Fruit fly (Drosophila melanogaster) whole organism, embryonic: ENCODE data around the gene CG31099.

ENCODE experiments used
- Abd-B ChIP-seq: fragments of 200-800 bp; sonication (Bioruptor generic); optimal IDR thresholded peaks from 2 replicates; lab custom pipeline; 2018; ENCODE audit warnings: missing biosample characterization, mild to moderate bottlenecking, missing genetic modification characterization, moderate library complexity
- Antp ChIP-seq: fragments of 200-800 bp; sonication (Bioruptor generic); optimal IDR thresholded peaks from 3 replicates; lab custom pipeline; 2016; ENCODE audit warnings: missing biosample characterization, missing genetic modification characterization
- CG15011 ChIP-seq: fragments of 200-800 bp; sonication (Bioruptor generic); optimal IDR thresholded peaks from 3 replicates; lab custom pipeline; 2018; ENCODE audit warnings: missing biosample characterization, mild to moderate bottlenecking, missing genetic modification characterization
- CG17612 ChIP-seq: fragments of 200-800 bp; sonication (Bioruptor generic); IDR thresholded peaks from 2 replicates; pipeline ENCODE4 v1.3.6; 2022; ENCODE audit warnings: missing biosample characterization, missing genetic modification characterization
- CG2875 ChIP-seq: fragments of 200-800 bp; sonication (Bioruptor generic); optimal IDR thresholded peaks from 2 replicates; lab custom pipeline; 2017; ENCODE audit warnings: missing biosample characterization, mild to moderate bottlenecking, missing genetic modification characterization, missing genetic modification reagents
- CG43689 ChIP-seq: fragments of 200-800 bp; sonication (Bioruptor generic); IDR thresholded peaks from 2 replicates; pipeline ENCODE4 v1.3.6; 2022; ENCODE audit warnings: missing biosample characterization, missing genetic modification characterization
- CkIIα-i1 ChIP-seq: fragments of 200-800 bp; sonication (Bioruptor generic); IDR thresholded peaks from 2 replicates; pipeline ENCODE4 v1.3.6; 2022; ENCODE audit warnings: missing biosample characterization, missing genetic modification characterization
- HLH3B ChIP-seq: fragments of 200-800 bp; sonication (Bioruptor generic); IDR thresholded peaks from 2 replicates; pipeline ENCODE4 v1.3.6; 2022; ENCODE audit warnings: missing biosample characterization, missing genetic modification characterization
- Hr51 ChIP-seq, 2 experiments: fragments of 200-800 bp; sonication (Bioruptor generic); optimal IDR thresholded peaks; 2 replicates in 1 of 2; 3 replicates in 1 of 2; lab custom pipeline; 2016 to 2018; ENCODE audit warnings: missing biosample characterization in 2 of 2, missing genetic modification characterization in 2 of 2, mild to moderate bottlenecking in 1 of 2, moderate library complexity in 1 of 2
- eyg ChIP-seq: fragments of 200-800 bp; sonication (Bioruptor generic); optimal IDR thresholded peaks from 3 replicates; lab custom pipeline; 2016; ENCODE audit warnings: missing biosample characterization, missing genetic modification characterization
- gsb-n ChIP-seq: fragments of 200-800 bp; sonication (Bioruptor generic); optimal IDR thresholded peaks from 3 replicates; lab custom pipeline; 2018; ENCODE audit warnings: missing biosample characterization, mild to moderate bottlenecking, missing genetic modification characterization
- inv ChIP-seq: fragments of 200-800 bp; sonication (Bioruptor generic); IDR thresholded peaks from 2 replicates; pipeline ENCODE4 v1.3.6; 2022; ENCODE audit warnings: missing biosample characterization, missing genetic modification characterization; ENCODE audit not compliant: partially characterized antibody
- peb ChIP-seq: fragments of 200-800 bp; sonication (Bioruptor generic); IDR thresholded peaks from 2 replicates; pipeline ENCODE4 v1.3.6; 2022; ENCODE audit warnings: missing biosample characterization, missing genetic modification characterization
- ttk ChIP-seq: fragments of 200-800 bp; sonication (Bioruptor generic); IDR thresholded peaks from 2 replicates; pipeline ENCODE4 v2.1.2; 2022; ENCODE audit warnings: missing biosample characterization, missing genetic modification characterization

dm6 chr3R:25310843-25311242 is at the start of gene CG31099:
- TF ChIP-seq ttk (GFP tag; lab: Robert Waterston, UW), result no peak
- TF ChIP-seq peb (GFP tag; lab: Robert Waterston, UW), result no peak
- no peak for TF ChIP-seq CG15011 (GFP tag; lab: Kevin White, UChicago)
- no peak for TF ChIP-seq CG43689 (GFP tag; lab: Robert Waterston, UW)
- no peak for TF ChIP-seq inv (GFP tag; lab: Robert Waterston, UW)
- no peak for TF ChIP-seq HLH3B (GFP tag; lab: Robert Waterston, UW)
- TF ChIP-seq Antp (GFP tag; lab: Kevin White, UChicago), result no peak
- no peak for TF ChIP-seq CG17612 (GFP tag; lab: Robert Waterston, UW)
- no peak for TF ChIP-seq Hr51 (GFP tag; optimal IDR thresholded peaks at IDR 0.05; lab: Kevin White, UChicago)
- TF ChIP-seq Abd-B (GFP tag; lab: Kevin White, UChicago), result no peak
- TF ChIP-seq CkIIα-i1 (GFP tag; lab: Robert Waterston, UW), result no peak
- no peak for TF ChIP-seq CG2875 (GFP tag; lab: Kevin White, UChicago)
- TF ChIP-seq eyg, result no peak
- no peak for TF ChIP-seq gsb-n (tag; lab: Kevin White, UChicago)
